Fruit fly (Drosophila melanogaster) whole organism, adult: ENCODE results near the gene CCY.
"Not testable (repeated sequence)": the region's sequence is repeated elsewhere in the genome, so short reads cannot be mapped to it uniquely, and the experiment has no call there.

ENCODE experiments used
- CG7101 ChIP-seq: fragments of 200-800 bp; sonication (Bioruptor generic); optimal IDR thresholded peaks from 2 replicates; lab custom pipeline; 2018; ENCODE audit warnings: missing biosample characterization, mild to moderate bottlenecking, missing genetic modification characterization, moderate library complexity
- Hr96 ChIP-seq: fragments of 200-800 bp; sonication (Bioruptor generic); optimal IDR thresholded peaks from 2 replicates; lab custom pipeline; 2016; ENCODE audit warnings: missing biosample characterization, missing genetic modification characterization
- cic ChIP-seq: fragments of 200-800 bp; sonication (Bioruptor generic); optimal IDR thresholded peaks from 2 replicates; lab custom pipeline; 2017; ENCODE audit warnings: missing biosample characterization, mild to moderate bottlenecking, missing genetic modification characterization, moderate library complexity

CCY gene

dm6 chrY:3649696-3650095, at the start of gene CCY:
CCY (plus strand) TSS chrY:3649996.
- not testable (repeated sequence) for TF ChIP-seq CG7101 (tag; lab: Kevin White, UChicago); cic (GFP tag; lab: Kevin White, UChicago); Hr96 (GFP tag; lab: Kevin White, UChicago)
